Worm (Caenorhabditis elegans) whole organism, young adult: ENCODE results near the gene C34D4.2.

ENCODE experiments used
- ama-1 ChIP-seq, 3 experiments: fragments of 150-350 bp in 1 of 3; sonication (generic microtip) in 2 of 3; optimal IDR thresholded peaks; 2 replicates each; lab custom pipeline; 2014 to 2018; ENCODE audit warnings: missing biosample characterization in 2 of 3, missing genetic modification characterization in 2 of 3, missing genetic modification reagents in 2 of 3
- atf-7 ChIP-seq: sonication (generic microtip); optimal IDR thresholded peaks from 2 replicates; lab custom pipeline; 2017; ENCODE audit warnings: mild to moderate bottlenecking, missing genetic modification characterization, missing compliant biosample characterization
- dpl-1 ChIP-seq: fragments of 150-350 bp; optimal IDR thresholded peaks from 2 replicates; lab custom pipeline; 2014; ENCODE audit warnings: missing biosample characterization, missing genetic modification reagents, missing genetic modification characterization
- lsy-27 ChIP-seq: sonication (generic microtip); optimal IDR thresholded peaks from 2 replicates; lab custom pipeline; 2017; ENCODE audit warnings: missing genetic modification characterization, mild to moderate bottlenecking, missing compliant biosample characterization, antibody characterized with exemption, missing genotype, borderline replicate concordance; ENCODE audit not compliant: insufficient read depth
- pha-4 ChIP-seq: fragments of 150-350 bp; sonication (generic microtip); optimal IDR thresholded peaks from 2 replicates; lab custom pipeline; 2014; ENCODE audit warnings: missing biosample characterization, missing genetic modification reagents, missing genetic modification characterization
- snpc-4 ChIP-seq, 5 experiments: fragments of 150-350 bp in 1 of 5; sonication (generic microtip) in 4 of 5; optimal IDR thresholded peaks; 2 replicates each; lab custom pipeline; 2014 to 2018; ENCODE audit warnings: missing genetic modification characterization in 5 of 5, missing biosample characterization in 3 of 5, antibody characterized with exemption in 2 of 5, mild to moderate bottlenecking in 2 of 5, missing compliant biosample characterization in 2 of 5, missing genotype in 2 of 5, moderate library complexity in 2 of 5, missing genetic modification reagents in 1 of 5
- tbp1 ChIP-seq: fragments of 200-800 bp; sonication (Bioruptor generic); optimal IDR thresholded peaks from 2 replicates; lab custom pipeline; 2018; ENCODE audit warnings: mild to moderate bottlenecking, missing genetic modification characterization, missing compliant biosample characterization
- unc-62 ChIP-seq: fragments of 150-350 bp; optimal IDR thresholded peaks from 2 replicates; lab custom pipeline; 2014; ENCODE audit warnings: missing biosample characterization, missing genetic modification reagents, missing genetic modification characterization

DNA sequence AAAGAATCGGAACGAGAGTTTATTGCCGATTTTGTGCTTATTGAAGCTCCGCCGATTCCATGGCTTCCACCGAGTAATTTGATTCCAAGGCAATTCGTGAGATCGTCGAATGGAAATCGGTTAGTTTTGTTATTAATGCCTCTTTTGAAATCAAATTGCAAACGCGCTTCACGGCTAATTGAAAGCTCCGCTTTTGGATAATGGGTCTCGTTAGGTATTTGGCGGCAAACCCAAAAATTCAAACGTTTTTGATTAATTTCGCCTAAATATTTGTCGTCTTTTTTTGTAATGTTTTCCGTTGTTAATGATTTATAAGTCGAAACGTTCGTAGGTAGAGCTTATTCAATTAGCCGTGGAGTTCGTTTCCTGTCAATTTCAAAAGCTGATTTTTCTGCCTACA is 5.1 kb downstream of the C34D4.2 start:
- TF ChIP-seq snpc-4 (GFP tag; optimal IDR thresholded peaks at IDR 0.05; lab: Kevin White, UChicago): no peak
- TF ChIP-seq snpc-4 (tag; optimal IDR thresholded peaks at IDR 0.05; lab: Kevin White, UChicago): no peak
- no peak for TF ChIP-seq pha-4 (tag; lab: Kevin White, UChicago)
- TF ChIP-seq ama-1 (optimal IDR thresholded peaks at IDR 0.05; lab: Kevin White, UChicago): no peak
- TF ChIP-seq ama-1 (GFP tag; optimal IDR thresholded peaks at IDR 0.05; lab: Kevin White, UChicago): no peak
- no peak for TF ChIP-seq atf-7 (tag; lab: Kevin White, UChicago)
- no peak for TF ChIP-seq tbp1
- TF ChIP-seq unc-62: no peak
- TF ChIP-seq lsy-27: no peak
- no peak for TF ChIP-seq dpl-1 (GFP tag; lab: Kevin White, UChicago)
